Worm (Caenorhabditis elegans): Measurements from ENCODE around the gene F26A10.2.

DNA sequence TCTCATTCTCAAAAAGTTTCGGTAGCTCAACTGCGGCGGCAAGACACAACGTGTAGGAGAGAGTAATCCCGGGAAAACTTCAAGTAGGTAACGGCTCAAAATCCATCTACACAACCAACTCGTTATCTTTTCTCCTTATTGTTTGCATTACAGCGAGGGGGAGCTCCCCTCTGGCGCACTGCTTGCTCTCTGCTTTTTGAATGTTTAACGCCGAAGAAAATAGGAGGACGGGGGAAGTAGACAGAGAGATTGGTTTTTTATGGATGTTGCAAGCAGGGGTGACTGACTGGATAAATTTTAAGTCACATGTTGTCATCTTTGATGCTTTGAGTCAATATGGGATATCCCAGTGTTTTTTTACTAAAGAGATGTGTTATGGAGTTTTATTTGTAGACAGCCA is 44.4 kb upstream of the F26A10.2 start:
- no peak for TF ChIP-seq hmbx-1 (tag; optimal IDR thresholded peaks at IDR 0.05)
- no peak for TF ChIP-seq ama-1 (optimal IDR thresholded peaks at IDR 0.05)

Measured in whole organism, early embryonic.